Worm (Caenorhabditis elegans): Measurements from ENCODE around the gene F33G12.6.

DNA sequence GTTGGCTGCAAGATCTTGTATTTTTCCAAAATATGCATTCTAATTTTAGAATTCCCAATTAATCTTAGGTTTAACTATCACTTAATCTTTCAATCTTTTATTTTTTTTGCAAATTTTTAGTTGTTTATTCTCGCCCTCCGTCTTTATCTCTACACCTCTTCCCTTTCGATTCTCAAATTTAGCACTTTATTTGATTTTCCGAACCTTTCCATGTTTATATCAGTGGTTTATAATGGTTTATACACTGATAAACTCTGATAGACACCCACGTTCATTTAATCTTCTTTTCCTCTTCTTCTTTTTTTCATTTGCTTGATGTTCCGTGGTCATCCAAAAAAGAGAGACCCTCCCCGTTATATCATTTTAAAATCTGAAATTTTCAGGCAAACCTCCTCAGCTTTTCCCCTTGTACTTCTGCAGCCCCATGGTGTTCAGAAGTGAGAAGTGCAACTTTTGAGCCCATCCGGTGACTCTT, 27.3 kb upstream of the F33G12.6 start, which contains the start of the genes nsy-1 and F59A6.13:
- TF ChIP-seq C17E4.6 (GFP tag; IDR thresholded peaks at IDR 0.05) (no peak), B0336.3 (GFP tag; IDR thresholded peaks at IDR 0.05) (no peak)

Data from whole organism, young adult.